Fruit fly (Drosophila melanogaster) whole organism, prepupa: ENCODE results near the gene CG13042.

Experiments
- CG10669 ChIP-seq: fragments of 200-800 bp; sonication (Bioruptor generic); optimal IDR thresholded peaks from 3 replicates; lab custom pipeline; 2018; ENCODE audit warnings: missing biosample characterization, mild to moderate bottlenecking, missing genetic modification characterization, moderate library complexity
- CG11294 ChIP-seq: fragments of 200-800 bp; sonication (Bioruptor generic); IDR thresholded peaks from 2 replicates; pipeline ENCODE4 v1.3.6; 2022; ENCODE audit warnings: missing biosample characterization, missing genetic modification characterization
- CG11902 ChIP-seq: fragments of 200-800 bp; sonication (Bioruptor generic); optimal IDR thresholded peaks from 3 replicates; lab custom pipeline; 2016; ENCODE audit warnings: missing biosample characterization, missing genetic modification characterization
- CG1621 ChIP-seq: fragments of 200-800 bp; sonication (Bioruptor generic); optimal IDR thresholded peaks from 3 replicates; lab custom pipeline; 2018; ENCODE audit warnings: missing biosample characterization, mild to moderate bottlenecking, missing genetic modification characterization
- CG16779 ChIP-seq: fragments of 200-800 bp; sonication (Bioruptor generic); optimal IDR thresholded peaks from 3 replicates; lab custom pipeline; 2017; ENCODE audit warnings: missing biosample characterization, mild to moderate bottlenecking, missing genetic modification characterization
- CG32006 ChIP-seq: fragments of 200-800 bp; sonication (Bioruptor generic); optimal IDR thresholded peaks from 3 replicates; lab custom pipeline; 2017; ENCODE audit warnings: missing biosample characterization, mild to moderate bottlenecking, missing genetic modification characterization
- CG34406 ChIP-seq: fragments of 200-800 bp; sonication (Bioruptor generic); optimal IDR thresholded peaks from 3 replicates; lab custom pipeline; 2016; ENCODE audit warnings: missing biosample characterization, missing genetic modification characterization
- CG3919 ChIP-seq: fragments of 200-800 bp; sonication (Bioruptor generic); optimal IDR thresholded peaks from 3 replicates; lab custom pipeline; 2016; ENCODE audit warnings: missing biosample characterization, missing genetic modification characterization
- CG6163 ChIP-seq: fragments of 200-800 bp; sonication (Bioruptor generic); IDR thresholded peaks from 3 replicates; pipeline ENCODE4 v1.3.6; 2022; ENCODE audit warnings: missing biosample characterization, missing genetic modification characterization
- CG6276 ChIP-seq: fragments of 200-800 bp; sonication (Bioruptor generic); optimal IDR thresholded peaks from 2 replicates; lab custom pipeline; 2017; ENCODE audit warnings: missing biosample characterization, mild to moderate bottlenecking, missing genetic modification characterization
- CG6792 ChIP-seq: fragments of 200-800 bp; sonication (Bioruptor generic); optimal IDR thresholded peaks from 3 replicates; lab custom pipeline; 2016; ENCODE audit warnings: missing biosample characterization, missing genetic modification characterization
- CG6808 ChIP-seq: fragments of 200-800 bp; sonication (Bioruptor generic); optimal IDR thresholded peaks from 3 replicates; lab custom pipeline; 2017; ENCODE audit warnings: missing biosample characterization, missing genetic modification characterization, mild to moderate bottlenecking, moderate library complexity, missing genetic modification reagents
- CG8119 ChIP-seq: fragments of 200-800 bp; sonication (Bioruptor generic); IDR thresholded peaks from 3 replicates; pipeline ENCODE4 v1.3.6; 2022; ENCODE audit warnings: missing biosample characterization, missing genetic modification characterization
- CG8632 ChIP-seq: fragments of 200-800 bp; sonication (Bioruptor generic); optimal IDR thresholded peaks from 3 replicates; lab custom pipeline; 2016; ENCODE audit warnings: missing biosample characterization, missing genetic modification characterization
- Eip75B ChIP-seq: fragments of 200-800 bp; sonication (Bioruptor generic); optimal IDR thresholded peaks from 3 replicates; lab custom pipeline; 2016; ENCODE audit warnings: missing biosample characterization, missing genetic modification characterization
- Eip93F ChIP-seq: fragments of 200-800 bp; sonication (Bioruptor generic); optimal IDR thresholded peaks from 2 replicates; lab custom pipeline; 2016; ENCODE audit warnings: missing biosample characterization, mild to moderate bottlenecking, missing genetic modification characterization
- Gug ChIP-seq: fragments of 200-800 bp; sonication (Bioruptor generic); IDR thresholded peaks from 2 replicates; pipeline ENCODE4 v1.3.6; 2022; ENCODE audit warnings: missing biosample characterization, missing genetic modification characterization
- Hr39 ChIP-seq: fragments of 200-800 bp; sonication (Bioruptor generic); optimal IDR thresholded peaks from 2 replicates; lab custom pipeline; 2016; ENCODE audit warnings: missing biosample characterization, missing genetic modification characterization
- Hr4 ChIP-seq: fragments of 200-800 bp; sonication (Bioruptor generic); optimal IDR thresholded peaks from 3 replicates; lab custom pipeline; 2016; ENCODE audit warnings: missing biosample characterization, missing genetic modification characterization
- Smox ChIP-seq: fragments of 200-800 bp; sonication (Bioruptor generic); optimal IDR thresholded peaks from 3 replicates; lab custom pipeline; 2016; ENCODE audit warnings: missing biosample characterization, missing genetic modification characterization
- Sox102F ChIP-seq: fragments of 200-800 bp; sonication (Bioruptor generic); optimal IDR thresholded peaks from 2 replicates; lab custom pipeline; 2016; ENCODE audit warnings: missing biosample characterization, mild to moderate bottlenecking, missing genetic modification characterization
- Sox14 ChIP-seq: fragments of 200-800 bp; sonication (Bioruptor generic); optimal IDR thresholded peaks from 3 replicates; lab custom pipeline; 2016; ENCODE audit warnings: missing biosample characterization, missing genetic modification characterization
- achi ChIP-seq: fragments of 200-800 bp; sonication (Bioruptor generic); optimal IDR thresholded peaks from 3 replicates; lab custom pipeline; 2016; ENCODE audit warnings: missing biosample characterization, missing genetic modification characterization
- cyc ChIP-seq: fragments of 200-800 bp; sonication (Bioruptor generic); optimal IDR thresholded peaks from 3 replicates; lab custom pipeline; 2016; ENCODE audit warnings: missing biosample characterization, missing genetic modification characterization
- dac ChIP-seq: fragments of 200-800 bp; sonication (Bioruptor generic); optimal IDR thresholded peaks from 2 replicates; lab custom pipeline; 2017; ENCODE audit warnings: missing biosample characterization, mild to moderate bottlenecking, missing genetic modification characterization
- esn ChIP-seq: fragments of 200-800 bp; sonication (Bioruptor generic); optimal IDR thresholded peaks from 2 replicates; lab custom pipeline; 2016; ENCODE audit warnings: missing biosample characterization, mild to moderate bottlenecking, missing genetic modification characterization, moderate library complexity
- fd59A ChIP-seq: fragments of 200-800 bp; sonication (Bioruptor generic); optimal IDR thresholded peaks from 2 replicates; lab custom pipeline; 2017; ENCODE audit warnings: missing biosample characterization, mild to moderate bottlenecking, missing genetic modification characterization, missing genetic modification reagents
- fd85E ChIP-seq: fragments of 200-800 bp; sonication (Bioruptor generic); optimal IDR thresholded peaks from 3 replicates; lab custom pipeline; 2016; ENCODE audit warnings: missing biosample characterization, missing genetic modification characterization
- lz ChIP-seq: fragments of 200-800 bp; sonication (Bioruptor generic); optimal IDR thresholded peaks from 3 replicates; lab custom pipeline; 2016; ENCODE audit warnings: missing biosample characterization, missing genetic modification characterization
- net ChIP-seq: fragments of 200-800 bp; sonication (Bioruptor generic); optimal IDR thresholded peaks from 3 replicates; lab custom pipeline; 2016; ENCODE audit warnings: missing biosample characterization, missing genetic modification characterization
- pdm3 ChIP-seq: fragments of 200-800 bp; sonication (Bioruptor generic); optimal IDR thresholded peaks from 3 replicates; lab custom pipeline; 2016; ENCODE audit warnings: missing biosample characterization, missing genetic modification characterization
- svp ChIP-seq: fragments of 200-800 bp; sonication (Bioruptor generic); peaks from one replicate; lab custom pipeline; 2016; ENCODE audit warnings: missing biosample characterization, missing genetic modification characterization
- vri ChIP-seq: fragments of 200-800 bp; sonication (Bioruptor generic); optimal IDR thresholded peaks from 3 replicates; lab custom pipeline; 2016; ENCODE audit warnings: missing biosample characterization, mild to moderate bottlenecking, missing genetic modification characterization

Gene CG13042

DNA sequence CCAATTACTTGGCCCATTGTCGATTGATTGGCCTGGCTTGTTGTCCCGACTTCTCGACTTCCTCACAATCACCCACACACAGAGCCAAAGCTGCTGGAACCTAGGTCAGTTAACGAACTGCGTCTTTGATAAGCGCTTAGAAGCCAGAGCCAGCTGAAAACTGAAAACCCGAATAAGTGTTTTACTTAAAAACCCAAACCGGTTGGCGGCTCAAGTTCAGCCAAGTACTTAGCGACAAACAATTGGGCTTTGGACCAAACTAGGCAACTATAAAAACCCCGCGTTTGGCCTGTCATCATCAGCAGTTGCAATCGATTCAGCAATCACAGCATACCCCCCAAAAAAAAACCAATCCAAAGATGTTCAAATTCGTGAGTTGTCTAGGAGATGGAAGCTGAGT, 15.1 kb upstream of the CG13042 start, which contains the start of gene CG13059:
TSS of gene CG13059 (plus strand) at position 301 of the 400 bp plus-strand sequence.
- TF ChIP-seq Smox (GFP tag; lab: Kevin White, UChicago), result no peak

DNA sequence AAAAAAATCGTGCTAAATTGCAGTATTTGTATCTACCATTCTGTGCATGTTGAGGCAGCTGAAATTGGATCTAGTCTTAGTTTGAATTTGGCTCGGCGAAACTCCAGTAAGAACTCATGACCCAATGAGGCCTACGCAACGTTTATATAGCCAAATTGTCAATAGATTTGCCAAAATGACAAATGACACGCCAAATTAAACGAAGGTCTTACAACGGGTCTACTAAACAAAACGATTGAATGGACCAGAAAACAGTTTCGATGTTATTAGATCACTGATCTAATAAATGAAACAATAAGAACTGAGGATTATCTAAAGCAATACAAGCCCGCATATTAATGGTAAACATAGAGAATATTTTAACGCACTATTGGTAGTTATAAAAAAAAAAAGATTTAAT, 12.9 kb upstream of the CG13042 start, which contains the start of gene CG42718:
TSS of gene CG42718 (minus strand) at position 101 of the 400 bp plus-strand sequence.
- no peak for TF ChIP-seq CG8632 (GFP tag; lab: Kevin White, UChicago)
- TF ChIP-seq CG6792, result no peak
- TF ChIP-seq CG6163, result no peak
- no peak for TF ChIP-seq CG3919 (GFP tag; lab: Kevin White, UChicago)
- no peak for TF ChIP-seq cyc
- TF ChIP-seq CG8119 (GFP tag; lab: Robert Waterston, UW), result no peak
- TF ChIP-seq Eip75B (GFP tag; lab: Kevin White, UChicago), result no peak

DNA sequence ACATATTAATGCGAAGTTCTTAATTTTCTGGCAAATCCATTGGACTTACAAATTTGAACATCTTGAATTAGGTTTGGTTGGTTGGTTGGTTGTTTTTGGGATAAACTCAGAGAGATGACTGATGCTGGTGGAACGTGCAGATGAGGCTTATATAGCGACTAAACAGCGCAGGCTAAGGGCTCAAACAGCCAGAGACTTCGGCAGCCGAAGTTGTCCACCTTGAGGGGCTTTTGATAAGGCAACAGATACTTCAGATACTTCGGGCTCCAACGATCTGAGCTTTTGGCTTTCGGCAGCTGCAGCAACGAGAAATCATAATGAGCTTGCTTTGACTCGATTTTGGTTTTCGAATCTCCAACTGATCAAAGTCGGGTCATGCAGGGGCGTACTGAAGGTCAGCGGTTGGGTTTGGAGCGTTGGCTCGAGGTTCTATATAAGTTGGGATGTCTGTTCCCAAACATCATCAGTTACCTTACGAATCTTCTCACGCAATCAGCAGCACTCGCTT, 11.2 kb upstream of the CG13042 start, which contains the start of the genes CG13041 and CG13060:
TSS of gene CG13041 (minus strand) at position 128 of the 508 bp plus-strand sequence.
TSS of gene CG13060 (plus strand) at position 458 of the 508 bp plus-strand sequence.
- no peak for TF ChIP-seq Hr4 (GFP tag; lab: Kevin White, UChicago)
- no peak for TF ChIP-seq esn (GFP tag; lab: Kevin White, UChicago)
- TF ChIP-seq CG32006 (GFP tag; lab: Kevin White, UChicago), result no peak
- TF ChIP-seq dac (GFP tag; lab: Kevin White, UChicago), result no peak
- no peak for TF ChIP-seq fd59A (GFP tag; lab: Kevin White, UChicago)
- TF ChIP-seq achi (GFP tag; lab: Kevin White, UChicago), result no peak
- TF ChIP-seq CG11294, result no peak
- no peak for TF ChIP-seq CG34406 (GFP tag; lab: Kevin White, UChicago)

DNA sequence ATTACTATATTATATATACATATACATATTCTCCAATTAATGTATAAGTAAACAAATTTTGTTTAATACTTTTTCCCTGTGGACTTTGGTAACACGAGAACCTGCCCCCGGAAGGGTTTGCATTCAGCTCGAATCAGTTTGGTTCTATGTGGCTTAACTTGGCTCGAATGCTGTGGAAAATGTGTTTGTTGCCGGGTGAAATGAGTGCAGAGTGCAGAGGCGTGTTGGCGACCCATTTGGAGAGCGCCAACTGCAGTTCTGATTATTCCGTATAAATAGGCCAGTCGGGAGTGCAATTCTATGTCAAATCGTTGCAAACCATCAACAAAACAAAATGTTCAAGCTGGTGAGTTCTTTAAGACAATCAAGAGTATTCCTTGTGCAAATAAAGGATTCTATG, 9.4 kb upstream of the CG13042 start, which contains the start of gene Nplp3:
TSS of gene Nplp3 (plus strand) at position 301 of the 400 bp plus-strand sequence.
- TF ChIP-seq CG8119 (GFP tag; lab: Robert Waterston, UW) (no peak), pdm3 (GFP tag; lab: Kevin White, UChicago) (no peak), CG11294 (no peak), net (no peak), CG1621 (tag; lab: Kevin White, UChicago) (no peak), CG10669 (GFP tag; lab: Kevin White, UChicago) (no peak), Gug (GFP tag; lab: Robert Waterston, UW) (no peak), CG6276 (no peak), Sox102F (GFP tag; lab: Kevin White, UChicago) (no peak), Hr39 (GFP tag; lab: Kevin White, UChicago) (no peak), CG6808 (no peak), lz (GFP tag; lab: Kevin White, UChicago) (no peak), fd85E (GFP tag; lab: Kevin White, UChicago) (no peak), Sox14 (GFP tag; lab: Kevin White, UChicago) (no peak), CG16779 (no peak), Eip93F (GFP tag; lab: Kevin White, UChicago) (no peak), CG11902 (GFP tag; lab: Kevin White, UChicago) (no peak)

DNA sequence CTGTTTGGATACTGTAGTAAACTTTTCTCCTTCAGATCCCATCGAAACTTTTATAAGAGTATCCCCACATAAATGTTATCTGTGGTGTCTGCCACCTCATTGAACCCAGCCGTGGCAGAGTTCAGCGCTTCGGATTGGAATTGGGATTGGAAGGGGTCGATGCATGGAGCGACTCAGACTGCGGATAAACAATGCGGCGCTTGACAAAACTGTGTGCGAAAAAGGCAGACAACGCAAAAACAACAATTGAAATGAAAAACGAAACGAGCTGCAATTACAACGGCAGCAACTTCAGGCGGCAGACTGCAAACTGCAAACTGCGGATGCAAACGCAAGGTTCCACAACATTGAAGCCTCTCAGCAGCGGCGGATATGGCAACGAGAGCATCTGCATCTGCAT, 5.7 kb upstream of the CG13042 start, which contains the start of gene CG13062:
TSS of gene CG13062 (plus strand) at position 301 of the 400 bp plus-strand sequence.
- no peak for TF ChIP-seq Sox102F (GFP tag; lab: Kevin White, UChicago)
- peak; percentile 8 for TF ChIP-seq achi (GFP tag; lab: Kevin White, UChicago)
- TF ChIP-seq Gug (GFP tag; lab: Robert Waterston, UW), result no peak
- TF ChIP-seq svp, result peak; percentile 12
- TF ChIP-seq vri, result no peak
